Fruit fly (Drosophila melanogaster): ENCODE measurements around the gene tnc.

- TF ChIP-seq pan (optimal IDR thresholded peaks at IDR 0.05) (no peak), usp (GFP tag; optimal IDR thresholded peaks at IDR 0.05) (no peak), psq (optimal IDR thresholded peaks at IDR 0.05) (no peak), CG8478 (optimal IDR thresholded peaks at IDR 0.05) (no peak), Dll (optimal IDR thresholded peaks at IDR 0.05) (no peak)
Observed at dm6 chr3R:24997287-24997686, 13.1 kb downstream of the tnc start.

Data from whole organism.